Worm (Caenorhabditis elegans): Measurements from ENCODE around the gene prp-3.

ce11 chrIII:10391628-10392027, 36.2 kb downstream of the prp-3 start, which contains the start of gene M03C11.9:
- TF ChIP-seq nhr-237 (tag; optimal IDR thresholded peaks at IDR 0.05) (no peak), blmp-1 (tag; optimal IDR thresholded peaks at IDR 0.05) (no peak), unc-62 (GFP tag; optimal IDR thresholded peaks at IDR 0.05) (no peak), tbx-8 (GFP tag; optimal IDR thresholded peaks at IDR 0.05) (no peak), lin-13 (tag; optimal IDR thresholded peaks at IDR 0.05) (no peak), pha-4 (tag; optimal IDR thresholded peaks at IDR 0.05) (no peak)

Data from whole organism, mixed stage, embryonic.